Worm (Caenorhabditis elegans): ENCODE measurements around the gene nrf-5.

- TF ChIP-seq dao-5 (tag; optimal IDR thresholded peaks at IDR 0.05) (no peak), him-1 (tag; optimal IDR thresholded peaks at IDR 0.05) (no peak), W03F9.2 (tag; optimal IDR thresholded peaks at IDR 0.05) (no peak)
Measured at ce11 chrV:13848379-13848778, 20.3 kb downstream of the nrf-5 start, which contains the start of gene srx-133.
